Worm (Caenorhabditis elegans): ENCODE results near the gene men-1.

ce11 chrII:14226175-14226574 is 7.7 kb downstream of the men-1 start, which contains the start of gene Y48B6A.13:
- no peak for TF ChIP-seq him-1 (tag; optimal IDR thresholded peaks at IDR 0.05)
- TF ChIP-seq dao-5 (tag; optimal IDR thresholded peaks at IDR 0.05), result no peak

Data from whole organism, L4/young adult.